Worm (Caenorhabditis elegans) whole organism, young adult: ENCODE results near the gene K02F3.9.

Experiments used
- C17E4.6 ChIP-seq: fragments of 200-800 bp; sonication (Bioruptor generic); IDR thresholded peaks from 2 replicates; pipeline ENCODE4 v1.3.6; 2022; ENCODE audit warnings: missing genetic modification reagents, missing genetic modification characterization, missing compliant biosample characterization
- F10E7.11 ChIP-seq: sonication (generic microtip); optimal IDR thresholded peaks from 2 replicates; lab custom pipeline; 2017; ENCODE audit warnings: mild to moderate bottlenecking, missing genetic modification characterization, moderate library complexity, missing compliant biosample characterization
- Y56A3A.18 ChIP-seq: fragments of 200-800 bp; sonication (Bioruptor generic); IDR thresholded peaks from 2 replicates; pipeline ENCODE4 v1.3.6; 2022; ENCODE audit warnings: missing genetic modification reagents, missing genetic modification characterization, missing compliant biosample characterization
- akir-1 ChIP-seq: fragments of 200-800 bp; sonication (Bioruptor generic); optimal IDR thresholded peaks from 2 replicates; lab custom pipeline; 2018; ENCODE audit warnings: mild to moderate bottlenecking, missing genetic modification characterization, moderate library complexity, missing compliant biosample characterization
- atf-7 ChIP-seq: sonication (generic microtip); optimal IDR thresholded peaks from 2 replicates; lab custom pipeline; 2017; ENCODE audit warnings: mild to moderate bottlenecking, missing genetic modification characterization, missing compliant biosample characterization
- ccch-3 ChIP-seq: fragments of 200-800 bp; sonication (Bioruptor generic); optimal IDR thresholded peaks from 2 replicates; lab custom pipeline; 2018; ENCODE audit warnings: mild to moderate bottlenecking, missing genetic modification characterization, missing compliant biosample characterization
- cebp-1 ChIP-seq, 2 experiments: fragments of 200-800 bp in 1 of 2; sonication (Bioruptor generic) in 1 of 2; sonication (generic microtip) in 1 of 2; IDR thresholded peaks in 1 of 2; optimal IDR thresholded peaks in 1 of 2; 2 replicates each; pipeline versions ENCODE4 v1.3.6 to Lab custom; 2017 to 2022; ENCODE audit warnings: missing compliant biosample characterization in 2 of 2, missing genetic modification characterization in 2 of 2, mild to moderate bottlenecking in 1 of 2, missing genetic modification reagents in 1 of 2, moderate library complexity in 1 of 2
- dpl-1 ChIP-seq: fragments of 150-350 bp; optimal IDR thresholded peaks from 2 replicates; lab custom pipeline; 2014; ENCODE audit warnings: missing biosample characterization, missing genetic modification reagents, missing genetic modification characterization
- efl-1 ChIP-seq: fragments of 150-350 bp; optimal IDR thresholded peaks from 2 replicates; lab custom pipeline; 2014; ENCODE audit warnings: missing biosample characterization, missing genetic modification reagents, missing genetic modification characterization
- egl-44 ChIP-seq: fragments of 200-800 bp; sonication (Bioruptor generic); IDR thresholded peaks from 2 replicates; pipeline ENCODE4 v1.3.6; 2022; ENCODE audit warnings: missing genetic modification reagents, missing genetic modification characterization, missing compliant biosample characterization
- lir-1 ChIP-seq: fragments of 200-800 bp; sonication (Bioruptor generic); conservative IDR thresholded peaks from 2 replicates; pipeline ENCODE4 v1.3.6; 2022; ENCODE audit warnings: missing genetic modification reagents, missing genetic modification characterization, missing compliant biosample characterization
- pbrm-1 ChIP-seq: fragments of 200-800 bp; sonication (Bioruptor generic); IDR thresholded peaks from 2 replicates; pipeline ENCODE4 v1.3.6; 2022; ENCODE audit warnings: missing genetic modification reagents, missing genetic modification characterization, missing compliant biosample characterization

ce11 chrIII:873432-873831, 32.3 kb upstream of the K02F3.9 start, which contains the start of gene clc-19:
- TF ChIP-seq cebp-1 (GFP tag; IDR thresholded peaks at IDR 0.05; lab: Robert Waterston, UW) (no peak), cebp-1 (tag; optimal IDR thresholded peaks at IDR 0.05; lab: Kevin White, UChicago) (no peak), pbrm-1 (no peak), egl-44 (GFP tag; lab: Robert Waterston, UW) (no peak), lir-1 (GFP tag; lab: Robert Waterston, UW) (no peak), ccch-3 (GFP tag; lab: Kevin White, UChicago) (no peak), akir-1 (GFP tag; lab: Kevin White, UChicago) (no peak), atf-7 (no peak), C17E4.6 (no peak), efl-1 (no peak), dpl-1 (GFP tag; lab: Kevin White, UChicago) (no peak), Y56A3A.18 (GFP tag; lab: Robert Waterston, UW) (no peak), F10E7.11 (tag; lab: Kevin White, UChicago) (no peak)
